Fruit fly (Drosophila melanogaster) whole organism, adult: ENCODE data around the gene CG14662.

ENCODE experiments used
- CG11617 ChIP-seq: fragments of 200-800 bp; sonication (Bioruptor generic); optimal IDR thresholded peaks from 2 replicates; lab custom pipeline; 2017; ENCODE audit warnings: mild to moderate bottlenecking, missing biosample characterization, missing genetic modification reagents, missing genetic modification characterization
- CG12768 ChIP-seq: fragments of 200-800 bp; sonication (Bioruptor generic); optimal IDR thresholded peaks from 2 replicates; lab custom pipeline; 2017; ENCODE audit warnings: missing biosample characterization, missing genetic modification characterization, mild to moderate bottlenecking, moderate library complexity, missing genetic modification reagents
- CG14711 ChIP-seq: fragments of 200-800 bp; sonication (Bioruptor generic); optimal IDR thresholded peaks from 2 replicates; lab custom pipeline; 2018; ENCODE audit warnings: missing biosample characterization, mild to moderate bottlenecking, missing genetic modification characterization, moderate library complexity
- CG1620 ChIP-seq: fragments of 200-800 bp; sonication (Bioruptor generic); optimal IDR thresholded peaks from 2 replicates; lab custom pipeline; 2016; ENCODE audit warnings: missing biosample characterization, missing genetic modification characterization
- CG5204 ChIP-seq: fragments of 200-800 bp; sonication (Bioruptor generic); optimal IDR thresholded peaks from 2 replicates; lab custom pipeline; 2016; ENCODE audit warnings: missing biosample characterization, missing genetic modification characterization
- CG7045 ChIP-seq: fragments of 200-800 bp; sonication (Bioruptor generic); optimal IDR thresholded peaks from 2 replicates; lab custom pipeline; 2017; ENCODE audit warnings: missing biosample characterization, mild to moderate bottlenecking, missing genetic modification characterization
- CG7101 ChIP-seq: fragments of 200-800 bp; sonication (Bioruptor generic); optimal IDR thresholded peaks from 2 replicates; lab custom pipeline; 2018; ENCODE audit warnings: missing biosample characterization, mild to moderate bottlenecking, missing genetic modification characterization, moderate library complexity
- Clk ChIP-seq: fragments of 200-800 bp; sonication (Bioruptor generic); optimal IDR thresholded peaks from 2 replicates; lab custom pipeline; 2017; ENCODE audit warnings: missing biosample characterization, missing genetic modification characterization
- Crg-1 ChIP-seq: fragments of 200-800 bp; sonication (Bioruptor generic); optimal IDR thresholded peaks from 2 replicates; lab custom pipeline; 2016; ENCODE audit warnings: missing biosample characterization, missing genetic modification characterization
- Hr96 ChIP-seq: fragments of 200-800 bp; sonication (Bioruptor generic); optimal IDR thresholded peaks from 2 replicates; lab custom pipeline; 2016; ENCODE audit warnings: missing biosample characterization, missing genetic modification characterization
- Mnt ChIP-seq: fragments of 200-800 bp; sonication (Bioruptor generic); optimal IDR thresholded peaks from 2 replicates; lab custom pipeline; 2016; ENCODE audit warnings: missing biosample characterization, mild to moderate bottlenecking, missing genetic modification characterization
- bab1 ChIP-seq: fragments of 200-800 bp; sonication (Bioruptor generic); optimal IDR thresholded peaks from 3 replicates; lab custom pipeline; 2019; ENCODE audit warnings: missing biosample characterization, mild to moderate bottlenecking, missing genetic modification characterization, moderate library complexity
- cic ChIP-seq: fragments of 200-800 bp; sonication (Bioruptor generic); optimal IDR thresholded peaks from 2 replicates; lab custom pipeline; 2017; ENCODE audit warnings: missing biosample characterization, mild to moderate bottlenecking, missing genetic modification characterization, moderate library complexity
- cnc ChIP-seq, 2 experiments: fragments of >200 bp; optimal IDR thresholded peaks; 2 replicates each; lab custom pipeline; 2017
- kay ChIP-seq: fragments of 200-800 bp; sonication (Bioruptor generic); peaks from one replicate; lab custom pipeline; 2016; ENCODE audit warnings: missing biosample characterization, missing genetic modification characterization, borderline replicate concordance
- ovo ChIP-seq: fragments of 200-800 bp; sonication (Bioruptor generic); optimal IDR thresholded peaks from 2 replicates; lab custom pipeline; 2016; ENCODE audit warnings: missing biosample characterization, missing genetic modification characterization
- pad ChIP-seq: fragments of 200-800 bp; sonication (Bioruptor generic); optimal IDR thresholded peaks from 3 replicates; lab custom pipeline; 2017; ENCODE audit warnings: missing biosample characterization, missing genetic modification characterization, mild to moderate bottlenecking, moderate library complexity, missing genetic modification reagents
- tj ChIP-seq: fragments of 200-800 bp; sonication (Bioruptor generic); optimal IDR thresholded peaks from 3 replicates; lab custom pipeline; 2017; ENCODE audit warnings: missing biosample characterization, mild to moderate bottlenecking, missing genetic modification characterization, moderate library complexity
- toe ChIP-seq: fragments of 200-800 bp; sonication (Bioruptor generic); optimal IDR thresholded peaks from 2 replicates; lab custom pipeline; 2016; ENCODE audit warnings: missing biosample characterization, missing genetic modification characterization

CG14662 gene

DNA sequence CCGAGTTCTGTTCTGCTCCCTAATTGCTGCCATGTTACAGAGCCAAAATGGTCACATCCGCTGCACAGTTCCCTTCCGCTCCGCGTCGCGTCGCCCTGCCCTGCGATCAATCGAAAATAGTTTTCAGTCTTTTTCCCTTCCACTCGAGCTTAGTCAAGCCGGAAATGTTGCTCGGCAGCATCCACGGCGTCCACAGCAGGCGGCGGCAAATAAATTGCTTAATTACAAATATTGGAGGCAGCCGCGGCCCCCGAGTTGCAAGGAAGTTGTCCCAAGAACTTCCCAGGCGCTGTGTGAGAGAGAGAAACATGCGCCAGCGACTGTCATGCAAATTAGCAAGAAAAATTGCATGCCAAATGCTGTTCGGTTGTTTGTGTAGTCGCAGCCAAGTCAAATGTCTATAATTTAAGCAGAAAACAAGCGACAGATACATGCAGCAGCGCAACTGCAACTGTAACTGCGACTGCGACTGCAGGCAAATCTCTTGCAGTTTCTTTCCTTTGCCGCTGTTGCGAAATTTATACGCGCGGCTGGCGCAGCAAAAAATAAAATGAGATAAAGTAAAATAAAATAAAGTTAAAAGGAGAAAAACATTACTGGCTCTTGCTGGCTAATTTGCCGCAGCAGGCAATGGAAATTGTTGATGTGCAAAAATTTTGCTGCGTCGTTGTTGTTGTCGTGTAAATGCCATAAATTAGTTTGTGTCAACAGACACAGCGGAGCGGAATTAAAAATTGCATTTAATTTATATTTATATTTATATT, 34.7 kb upstream of the CG14662 start:
- peak; percentile 24 for TF ChIP-seq kay (GFP tag; lab: Kevin White, UChicago)
- peak; percentile 95 for TF ChIP-seq tj (GFP tag; lab: Kevin White, UChicago)
- no peak for TF ChIP-seq CG7101

DNA sequence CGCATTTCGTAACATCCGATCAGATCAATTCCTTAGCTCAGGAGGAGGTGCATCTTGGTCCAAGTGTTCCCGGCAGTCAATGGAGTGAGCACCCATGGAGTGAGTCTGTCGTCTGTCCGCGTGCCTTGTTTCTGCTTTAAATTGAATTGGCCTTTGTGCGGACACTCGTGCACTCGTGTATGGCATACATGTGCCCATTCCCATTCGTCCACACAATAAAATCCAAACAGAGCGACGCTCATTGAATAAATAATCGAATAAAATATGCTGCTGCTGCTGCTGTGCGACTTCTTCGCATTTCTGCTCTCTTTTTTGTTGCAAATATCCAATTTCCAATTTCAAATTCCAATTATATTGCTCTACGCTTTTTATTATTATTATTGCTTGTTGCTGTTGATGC, 33.1 kb upstream of the CG14662 start:
- TF ChIP-seq CG5204 (GFP tag; lab: Kevin White, UChicago) = no peak

- no peak for TF ChIP-seq Crg-1 (GFP tag; lab: Kevin White, UChicago)
- no peak for TF ChIP-seq CG7045 (GFP tag; lab: Kevin White, UChicago)
- no peak for TF ChIP-seq Hr96 (GFP tag; lab: Kevin White, UChicago)
- no peak for TF ChIP-seq ovo (GFP tag; lab: Kevin White, UChicago)
- TF ChIP-seq CG1620 (GFP tag; lab: Kevin White, UChicago) = no peak
- TF ChIP-seq CG7101 = peak; percentile 5
- TF ChIP-seq Mnt (GFP tag; lab: Kevin White, UChicago) = no peak
- no peak for TF ChIP-seq pad (GFP tag; lab: Kevin White, UChicago)
These were observed 32.2 kb upstream of the CG14662 start for dm6 chr3R:5016280-5016679.

- TF ChIP-seq CG11617 (GFP tag; lab: Kevin White, UChicago) = no peak
- no peak for TF ChIP-seq pad (GFP tag; lab: Kevin White, UChicago)
- TF ChIP-seq CG14711 (tag; lab: Kevin White, UChicago) = no peak
- TF ChIP-seq CG7045 (GFP tag; lab: Kevin White, UChicago) = no peak
- no peak for TF ChIP-seq toe (GFP tag; lab: Kevin White, UChicago)
- peak; percentile 26 for TF ChIP-seq CG12768 (GFP tag; lab: Kevin White, UChicago)
- TF ChIP-seq CG1620 (GFP tag; lab: Kevin White, UChicago) = no peak
- TF ChIP-seq Crg-1 (GFP tag; lab: Kevin White, UChicago) = no peak
- no peak for TF ChIP-seq bab1 (GFP tag; lab: Kevin White, UChicago)
- TF ChIP-seq kay (GFP tag; lab: Kevin White, UChicago) = no peak
- no peak for TF ChIP-seq ovo (GFP tag; lab: Kevin White, UChicago)
- no peak for TF ChIP-seq cic (GFP tag; lab: Kevin White, UChicago)
- TF ChIP-seq cnc (optimal IDR thresholded peaks at IDR 0.05; lab: Kevin White, UChicago) = no peak
- TF ChIP-seq Hr96 (GFP tag; lab: Kevin White, UChicago) = no peak
- peak; percentile 5 for TF ChIP-seq CG7101
- no peak for TF ChIP-seq Mnt (GFP tag; lab: Kevin White, UChicago)
- TF ChIP-seq Clk (GFP tag; lab: Kevin White, UChicago) = no peak
These were observed 31.1 kb upstream of the CG14662 start for dm6 chr3R:5015168-5015567.

dm6 chr3R:5014689-5015088, 30.7 kb upstream of the CG14662 start:
- no peak for TF ChIP-seq toe (GFP tag; lab: Kevin White, UChicago)
- TF ChIP-seq Clk (GFP tag; lab: Kevin White, UChicago) = no peak
- peak; percentile 6 for TF ChIP-seq bab1 (GFP tag; lab: Kevin White, UChicago)
- TF ChIP-seq CG12768 (GFP tag; lab: Kevin White, UChicago) = no peak
- TF ChIP-seq CG7045 (GFP tag; lab: Kevin White, UChicago) = no peak
- TF ChIP-seq cnc (optimal IDR thresholded peaks at IDR 0.05; lab: Kevin White, UChicago) = no peak
- no peak for TF ChIP-seq CG5204 (GFP tag; lab: Kevin White, UChicago)
- peak; percentile 100 for TF ChIP-seq tj (GFP tag; lab: Kevin White, UChicago)
- TF ChIP-seq Crg-1 (GFP tag; lab: Kevin White, UChicago) = no peak
- no peak for TF ChIP-seq CG14711 (tag; lab: Kevin White, UChicago)
- no peak for TF ChIP-seq cic (GFP tag; lab: Kevin White, UChicago)

- TF ChIP-seq ovo (GFP tag; lab: Kevin White, UChicago) = no peak
- TF ChIP-seq toe (GFP tag; lab: Kevin White, UChicago) = no peak
- TF ChIP-seq tj (GFP tag; lab: Kevin White, UChicago) = no peak
- TF ChIP-seq CG7101 = no peak
These were observed 29.5 kb upstream of the CG14662 start for dm6 chr3R:5013503-5013902.

dm6 chr3R:5012674-5013073, 28.6 kb upstream of the CG14662 start:
- TF ChIP-seq CG14711 (tag; lab: Kevin White, UChicago) = no peak
- TF ChIP-seq CG1620 (GFP tag; lab: Kevin White, UChicago) = no peak
- TF ChIP-seq bab1 (GFP tag; lab: Kevin White, UChicago) = no peak
- TF ChIP-seq Mnt (GFP tag; lab: Kevin White, UChicago) = no peak
- no peak for TF ChIP-seq CG12768 (GFP tag; lab: Kevin White, UChicago)
- no peak for TF ChIP-seq Clk (GFP tag; lab: Kevin White, UChicago)
- TF ChIP-seq CG11617 (GFP tag; lab: Kevin White, UChicago) = no peak
- TF ChIP-seq kay (GFP tag; lab: Kevin White, UChicago) = no peak
